Fruit fly (Drosophila melanogaster) whole organism, embryonic: ENCODE measurements around the gene Fic.

Source experiments
- Atf6 ChIP-seq: fragments of 200-800 bp; sonication (Bioruptor generic); IDR thresholded peaks from 2 replicates; pipeline ENCODE4 v1.3.6; 2022; ENCODE audit warnings: missing biosample characterization, missing genetic modification characterization
- CG10274 ChIP-seq: fragments of 200-800 bp; sonication (Bioruptor generic); optimal IDR thresholded peaks from 3 replicates; lab custom pipeline; 2017; ENCODE audit warnings: missing biosample characterization, mild to moderate bottlenecking, missing genetic modification characterization
- CG10366 ChIP-seq: fragments of 200-800 bp; sonication (Bioruptor generic); IDR thresholded peaks from 2 replicates; pipeline ENCODE4 v1.3.6; 2022; ENCODE audit warnings: missing biosample characterization, missing genetic modification characterization
- CG13424 ChIP-seq: fragments of 200-800 bp; sonication (Bioruptor generic); optimal IDR thresholded peaks from 2 replicates; lab custom pipeline; 2019; ENCODE audit warnings: missing biosample characterization, mild to moderate bottlenecking, missing genetic modification characterization, moderate library complexity
- CG1529 ChIP-seq: fragments of 200-800 bp; sonication (Bioruptor generic); optimal IDR thresholded peaks from 3 replicates; lab custom pipeline; 2018; ENCODE audit warnings: missing biosample characterization, missing genetic modification characterization
- CG16813 ChIP-seq: fragments of 200-800 bp; sonication (Bioruptor generic); IDR thresholded peaks from 3 replicates; pipeline ENCODE4 v1.3.6; 2022; ENCODE audit warnings: missing biosample characterization, missing genetic modification characterization; ENCODE audit not compliant: partially characterized antibody
- CG17612 ChIP-seq: fragments of 200-800 bp; sonication (Bioruptor generic); IDR thresholded peaks from 2 replicates; pipeline ENCODE4 v1.3.6; 2022; ENCODE audit warnings: missing biosample characterization, missing genetic modification characterization
- CG34224 ChIP-seq: fragments of 200-800 bp; sonication (Bioruptor generic); IDR thresholded peaks from 3 replicates; pipeline ENCODE4 v1.3.6; 2022; ENCODE audit warnings: missing biosample characterization, missing genetic modification characterization; ENCODE audit not compliant: partially characterized antibody
- CG3726 ChIP-seq: fragments of 200-800 bp; sonication (Bioruptor generic); IDR thresholded peaks from 3 replicates; pipeline ENCODE4, ENCODE4 v1.3.6; 2022; ENCODE audit warnings: missing biosample characterization, missing genetic modification characterization
- CG3995 ChIP-seq: fragments of 200-800 bp; sonication (Bioruptor generic); optimal IDR thresholded peaks from 3 replicates; lab custom pipeline; 2016; ENCODE audit warnings: missing biosample characterization, missing genetic modification characterization
- CG4707 ChIP-seq: fragments of 200-800 bp; sonication (Bioruptor generic); optimal IDR thresholded peaks from 2 replicates; lab custom pipeline; 2018; ENCODE audit warnings: missing biosample characterization, mild to moderate bottlenecking, missing genetic modification characterization, moderate library complexity
- CG6272 ChIP-seq: fragments of 200-800 bp; sonication (Bioruptor generic); IDR thresholded peaks from 2 replicates; pipeline ENCODE4 v1.3.6; 2022; ENCODE audit warnings: missing biosample characterization, missing genetic modification characterization
- CG8944 ChIP-seq: fragments of 200-800 bp; sonication (Bioruptor generic); optimal IDR thresholded peaks from 3 replicates; lab custom pipeline; 2016; ENCODE audit warnings: missing biosample characterization, missing genetic modification characterization
- CG9609 ChIP-seq: fragments of 200-800 bp; sonication (Bioruptor generic); optimal IDR thresholded peaks from 3 replicates; lab custom pipeline; 2016; ENCODE audit warnings: missing biosample characterization, missing genetic modification characterization
- CoRest ChIP-seq: fragments of 200-800 bp; sonication (Bioruptor generic); optimal IDR thresholded peaks from 3 replicates; lab custom pipeline; 2018; ENCODE audit warnings: missing biosample characterization, mild to moderate bottlenecking, missing genetic modification characterization, moderate library complexity
- Doc2 ChIP-seq: fragments of 200-800 bp; sonication (Bioruptor generic); IDR thresholded peaks from 2 replicates; pipeline ENCODE4 v1.3.6; 2022; ENCODE audit warnings: missing biosample characterization, missing genetic modification characterization
- Drgx ChIP-seq: fragments of 200-800 bp; sonication (Bioruptor generic); IDR thresholded peaks from 2 replicates; pipeline ENCODE4 v1.3.6; 2022; ENCODE audit warnings: missing biosample characterization, missing genetic modification characterization
- Elba2 ChIP-seq: fragments of 200-800 bp; sonication (Bioruptor generic); optimal IDR thresholded peaks from 3 replicates; lab custom pipeline; 2016; ENCODE audit warnings: missing biosample characterization, missing genetic modification characterization
- Gug ChIP-seq: fragments of 200-800 bp; sonication (Bioruptor generic); IDR thresholded peaks from 4 replicates; pipeline ENCODE4 v1.3.6; 2022; ENCODE audit warnings: missing biosample characterization, missing genetic modification characterization
- H2.0 ChIP-seq: fragments of 200-800 bp; sonication (Bioruptor generic); IDR thresholded peaks from 2 replicates; pipeline ENCODE4 v1.3.6; 2022; ENCODE audit warnings: missing biosample characterization, missing genetic modification characterization
- HmgZ ChIP-seq: fragments of 200-800 bp; sonication (Bioruptor generic); optimal IDR thresholded peaks from 2 replicates; lab custom pipeline; 2018; ENCODE audit warnings: missing biosample characterization, mild to moderate bottlenecking, missing genetic modification characterization
- MESR4 ChIP-seq: fragments of 200-800 bp; sonication (Bioruptor generic); optimal IDR thresholded peaks from 2 replicates; lab custom pipeline; 2018; ENCODE audit warnings: missing biosample characterization, mild to moderate bottlenecking, missing genetic modification characterization, moderate library complexity
- NK7.1 ChIP-seq: fragments of 200-800 bp; sonication (Bioruptor generic); optimal IDR thresholded peaks from 3 replicates; lab custom pipeline; 2016; ENCODE audit warnings: missing biosample characterization, missing genetic modification characterization
- NfI ChIP-seq: fragments of 200-800 bp; sonication (Bioruptor generic); optimal IDR thresholded peaks from 3 replicates; lab custom pipeline; 2018; ENCODE audit warnings: missing biosample characterization, mild to moderate bottlenecking, missing genetic modification characterization, moderate library complexity
- Pdp1 ChIP-seq, 2 experiments: fragments of 200-800 bp; sonication (Bioruptor generic); optimal IDR thresholded peaks; 3 replicates each; lab custom pipeline; 2016; ENCODE audit warnings: missing biosample characterization in 2 of 2, missing genetic modification characterization in 2 of 2, mild to moderate bottlenecking in 1 of 2, moderate library complexity in 1 of 2
- Rfx ChIP-seq: fragments of 200-800 bp; sonication (Bioruptor generic); IDR thresholded peaks from 2 replicates; pipeline ENCODE4 v1.3.6; 2022; ENCODE audit warnings: missing biosample characterization, missing genetic modification characterization
- Sox102F ChIP-seq: fragments of 200-800 bp; sonication (Bioruptor generic); optimal IDR thresholded peaks from 2 replicates; lab custom pipeline; 2018; ENCODE audit warnings: missing biosample characterization, mild to moderate bottlenecking, missing genetic modification characterization, moderate library complexity
- Sry-β ChIP-seq: fragments of 200-800 bp; sonication (Bioruptor generic); optimal IDR thresholded peaks from 2 replicates; lab custom pipeline; 2018; ENCODE audit warnings: missing biosample characterization, mild to moderate bottlenecking, missing genetic modification characterization, moderate library complexity
- Vsx1 ChIP-seq: fragments of 200-800 bp; sonication (Bioruptor generic); optimal IDR thresholded peaks from 2 replicates; lab custom pipeline; 2017; ENCODE audit warnings: missing biosample characterization, mild to moderate bottlenecking, missing genetic modification characterization, missing genetic modification reagents
- ab ChIP-seq: fragments of 200-800 bp; sonication (Bioruptor generic); optimal IDR thresholded peaks from 2 replicates; lab custom pipeline; 2016; ENCODE audit warnings: missing biosample characterization, missing genetic modification characterization
- ac ChIP-seq: fragments of 200-800 bp; sonication (Bioruptor generic); optimal IDR thresholded peaks from 3 replicates; lab custom pipeline; 2017; ENCODE audit warnings: missing biosample characterization, mild to moderate bottlenecking, missing genetic modification characterization
- cas ChIP-seq: fragments of 200-800 bp; sonication (Bioruptor generic); IDR thresholded peaks from 2 replicates; pipeline ENCODE4 v1.3.6; 2022; ENCODE audit warnings: missing biosample characterization, missing genetic modification characterization
- cg ChIP-seq: fragments of 200-800 bp; sonication (Bioruptor generic); optimal IDR thresholded peaks from 3 replicates; lab custom pipeline; 2019; ENCODE audit warnings: missing biosample characterization, mild to moderate bottlenecking, missing genetic modification characterization, moderate library complexity
- crc ChIP-seq: fragments of 200-800 bp; sonication (Bioruptor generic); optimal IDR thresholded peaks from 2 replicates; lab custom pipeline; 2016; ENCODE audit warnings: missing biosample characterization, missing genetic modification characterization
- dpn ChIP-seq, 2 experiments: fragments of 200-800 bp; sonication (Bioruptor generic); optimal IDR thresholded peaks; 3 replicates each; lab custom pipeline; 2016; ENCODE audit warnings: missing biosample characterization in 2 of 2, missing genetic modification characterization in 2 of 2
- emc ChIP-seq: fragments of 200-800 bp; sonication (Bioruptor generic); optimal IDR thresholded peaks from 2 replicates; lab custom pipeline; 2016; ENCODE audit warnings: missing biosample characterization, missing genetic modification characterization
- ems ChIP-seq: fragments of 200-800 bp; sonication (Bioruptor generic); optimal IDR thresholded peaks from 3 replicates; lab custom pipeline; 2016; ENCODE audit warnings: missing biosample characterization, missing genetic modification characterization
- fd3F ChIP-seq: fragments of 200-800 bp; sonication (Bioruptor generic); optimal IDR thresholded peaks from 2 replicates; lab custom pipeline; 2018; ENCODE audit warnings: missing biosample characterization, mild to moderate bottlenecking, missing genetic modification characterization, moderate library complexity
- ftz-f1 ChIP-seq: fragments of 200-800 bp; sonication (Bioruptor generic); optimal IDR thresholded peaks from 2 replicates; lab custom pipeline; 2016; ENCODE audit warnings: missing biosample characterization, missing genetic modification characterization
- hkb ChIP-seq, 2 experiments: fragments of 200-800 bp in 1 of 2; fragments of >200 bp in 1 of 2; sonication (Bioruptor generic) in 1 of 2; IDR thresholded peaks in 1 of 2; optimal IDR thresholded peaks in 1 of 2; 2 replicates each; pipeline versions ENCODE4 v1.3.6 to Lab custom; 2017 to 2022; ENCODE audit warnings: missing biosample characterization in 1 of 2, missing genetic modification characterization in 1 of 2
- ind ChIP-seq: fragments of 200-800 bp; sonication (Bioruptor generic); optimal IDR thresholded peaks from 3 replicates; lab custom pipeline; 2016; ENCODE audit warnings: missing biosample characterization, missing genetic modification characterization
- knrl ChIP-seq: fragments of 200-800 bp; sonication (Bioruptor generic); IDR thresholded peaks from 3 replicates; pipeline ENCODE4 v1.3.6; 2022; ENCODE audit warnings: missing biosample characterization, missing genetic modification characterization; ENCODE audit not compliant: partially characterized antibody
- luna ChIP-seq: fragments of 200-800 bp; sonication (Bioruptor generic); optimal IDR thresholded peaks from 2 replicates; lab custom pipeline; 2016; ENCODE audit warnings: missing biosample characterization, missing genetic modification characterization
- pb ChIP-seq: fragments of 200-800 bp; sonication (Bioruptor generic); optimal IDR thresholded peaks from 3 replicates; lab custom pipeline; 2016; ENCODE audit warnings: missing biosample characterization, missing genetic modification characterization
- pho ChIP-seq: fragments of 200-800 bp; sonication (Bioruptor generic); optimal IDR thresholded peaks from 2 replicates; lab custom pipeline; 2016; ENCODE audit warnings: missing biosample characterization, missing genetic modification characterization
- row ChIP-seq: fragments of 200-800 bp; sonication (Bioruptor generic); IDR thresholded peaks from 3 replicates; pipeline ENCODE4 v1.3.6; 2022; ENCODE audit warnings: missing biosample characterization, missing genetic modification characterization
- sd ChIP-seq: fragments of 200-800 bp; sonication (Bioruptor generic); optimal IDR thresholded peaks from 3 replicates; lab custom pipeline; 2018; ENCODE audit warnings: missing biosample characterization, mild to moderate bottlenecking, missing genetic modification characterization, moderate library complexity
- sqz ChIP-seq: fragments of 200-800 bp; sonication (Bioruptor generic); optimal IDR thresholded peaks from 3 replicates; lab custom pipeline; 2018; ENCODE audit warnings: missing biosample characterization, mild to moderate bottlenecking, missing genetic modification characterization
- stc ChIP-seq: fragments of 200-800 bp; sonication (Bioruptor generic); IDR thresholded peaks from 2 replicates; pipeline ENCODE4 v1.3.6; 2022; ENCODE audit warnings: missing biosample characterization, missing genetic modification characterization
- tap ChIP-seq: fragments of 200-800 bp; optimal IDR thresholded peaks from 3 replicates; lab custom pipeline; 2019; ENCODE audit warnings: missing biosample characterization, mild to moderate bottlenecking, missing genetic modification characterization, moderate library complexity
- tin ChIP-seq: fragments of 200-800 bp; sonication (Bioruptor generic); optimal IDR thresholded peaks from 3 replicates; lab custom pipeline; 2016; ENCODE audit warnings: missing biosample characterization, missing genetic modification characterization

The Fic gene

DNA sequence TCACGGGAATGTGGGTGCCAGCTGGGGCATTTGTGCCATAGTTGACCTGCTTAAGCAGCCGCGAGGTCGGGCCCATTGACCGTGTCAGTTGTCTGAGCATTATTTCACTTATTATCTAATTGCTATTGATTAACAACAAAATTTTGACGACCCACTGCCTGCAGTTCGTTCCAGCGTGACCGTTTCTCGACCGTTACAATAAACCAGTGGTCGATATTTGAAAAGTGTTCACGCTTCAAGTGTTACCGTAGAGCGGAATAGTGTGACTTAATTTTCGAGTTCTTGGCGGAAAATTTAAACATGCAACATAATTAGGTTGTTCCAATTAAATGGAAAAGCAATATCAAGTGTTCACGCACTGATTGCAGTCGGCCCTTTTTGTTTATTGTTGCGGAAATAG lies 43.4 kb downstream of the Fic start, which contains the start of gene HemK1 (continued):
- peak; percentile 40; the same call in 1 of the 2 replicates for TF ChIP-seq Rfx
- peak; percentile 40; the same call in 1 of the 3 replicates for TF ChIP-seq row (GFP tag; lab: Robert Waterston, UW)
- no peak for TF ChIP-seq hkb (optimal IDR thresholded peaks at IDR 0.05; lab: Kevin White, UChicago)
- no peak for TF ChIP-seq hkb (GFP tag; IDR thresholded peaks at IDR 0.05; lab: Robert Waterston, UW)
- 0 out of 3 replicates have a peak, but pooled peaks have one; percentile 42 for TF ChIP-seq CG16813 (GFP tag; lab: Robert Waterston, UW)
- no peak for TF ChIP-seq Sry-β (GFP tag; lab: Kevin White, UChicago)
- no peak for TF ChIP-seq luna (GFP tag; lab: Kevin White, UChicago)
- TF ChIP-seq ac: no peak
- TF ChIP-seq dpn (GFP tag; optimal IDR thresholded peaks at IDR 0.05; lab: Kevin White, UChicago): no peak
- TF ChIP-seq pb (GFP tag; lab: Kevin White, UChicago): no peak
- no peak for TF ChIP-seq ems (GFP tag; lab: Kevin White, UChicago)
- peak; percentile 75 for TF ChIP-seq MESR4
- no peak for TF ChIP-seq NK7.1 (GFP tag; lab: Kevin White, UChicago)
- peak; percentile 50 for TF ChIP-seq CG3995 (GFP tag; lab: Kevin White, UChicago)
- no peak for TF ChIP-seq Sox102F (GFP tag; lab: Kevin White, UChicago)
- no peak for TF ChIP-seq CG10274
- TF ChIP-seq NfI (GFP tag; lab: Kevin White, UChicago): peak; percentile 4
- no peak for TF ChIP-seq CG3726
- no peak for TF ChIP-seq ind
- no peak for TF ChIP-seq Gug
- TF ChIP-seq Elba2 (GFP tag; lab: Kevin White, UChicago): no peak
- no peak for TF ChIP-seq Vsx1 (GFP tag; lab: Kevin White, UChicago)
- no peak for TF ChIP-seq crc (GFP tag; lab: Kevin White, UChicago)
- no peak for TF ChIP-seq CG9609 (GFP tag; lab: Kevin White, UChicago)
- TF ChIP-seq sd (tag; lab: Kevin White, UChicago): no peak
- 0 out of 3 replicates have a peak, but pooled peaks have one; percentile 38 for TF ChIP-seq CG34224 (GFP tag; lab: Robert Waterston, UW)
- TF ChIP-seq emc (GFP tag; lab: Kevin White, UChicago): no peak
- TF ChIP-seq HmgZ (tag; lab: Kevin White, UChicago): peak; percentile 78
- TF ChIP-seq tin (GFP tag; lab: Kevin White, UChicago): no peak
- TF ChIP-seq cas (GFP tag; lab: Robert Waterston, UW): no peak
- peak; percentile 5 for TF ChIP-seq CG4707 (GFP tag; lab: Kevin White, UChicago)
- no peak for TF ChIP-seq CG17612 (GFP tag; lab: Robert Waterston, UW)
- no peak for TF ChIP-seq cg (GFP tag; lab: Kevin White, UChicago)
- no peak for TF ChIP-seq CG10366 (GFP tag; lab: Robert Waterston, UW)
- peak; percentile 54 for TF ChIP-seq CoRest (tag; lab: Kevin White, UChicago)
- TF ChIP-seq Atf6 (GFP tag; lab: Robert Waterston, UW): 0 out of 2 replicates have a peak, but pooled peaks have one; percentile 21
- TF ChIP-seq stc: no peak
- TF ChIP-seq CG8944 (GFP tag; lab: Kevin White, UChicago): no peak
- TF ChIP-seq Pdp1 (GFP tag; optimal IDR thresholded peaks at IDR 0.05; lab: Kevin White, UChicago): peak in 1 of 2 experiments; percentile 84
- no peak for TF ChIP-seq CG13424
- TF ChIP-seq ab (GFP tag; lab: Kevin White, UChicago): no peak
- TF ChIP-seq CG1529: no peak
- TF ChIP-seq sqz: no peak
- TF ChIP-seq H2.0 (GFP tag; lab: Robert Waterston, UW): no peak
- TF ChIP-seq pho (GFP tag; lab: Kevin White, UChicago): no peak
- TF ChIP-seq tap: no peak
- TF ChIP-seq CG6272 (GFP tag; lab: Robert Waterston, UW): no peak
- TF ChIP-seq Doc2 (GFP tag; lab: Robert Waterston, UW): no peak
- peak; percentile 97 for TF ChIP-seq ftz-f1 (GFP tag; lab: Kevin White, UChicago)
- TF ChIP-seq Drgx: no peak
- no peak for TF ChIP-seq fd3F (GFP tag; lab: Kevin White, UChicago)
- peak; percentile 60 for TF ChIP-seq knrl
